Fruit fly (Drosophila melanogaster): ENCODE data around the gene CG32373.

- TF ChIP-seq sage (GFP tag; optimal IDR thresholded peaks at IDR 0.05) (peak; percentile 41), fru (GFP tag; optimal IDR thresholded peaks at IDR 0.05) (peak; percentile 89), Myc (optimal IDR thresholded peaks at IDR 0.05) (no peak), usp (GFP tag; optimal IDR thresholded peaks at IDR 0.05) (no peak), Hr78 (GFP tag; optimal IDR thresholded peaks at IDR 0.05) (no peak), psq (GFP tag; optimal IDR thresholded peaks at IDR 0.05) (peak; percentile 77), OdsH (GFP tag; optimal IDR thresholded peaks at IDR 0.05) (peak; percentile 86)
Measured at dm6 chr3L:7614226-7614625, 36.1 kb upstream of the CG32373 start.

Measured in whole organism, wandering third instar larva.